Worm (Caenorhabditis elegans) whole organism, L3 larva: ENCODE measurements around the gene E02H4.7.

Experiments used
- R02D3.7 ChIP-seq: fragments of 150-350 bp; optimal IDR thresholded peaks from 2 replicates; lab custom pipeline; 2014; ENCODE audit warnings: missing biosample characterization, missing genetic modification characterization
- ama-1 ChIP-seq: fragments of 150-350 bp; optimal IDR thresholded peaks from 2 replicates; lab custom pipeline; 2018
- ceh-28 ChIP-seq: fragments of 150-350 bp; optimal IDR thresholded peaks from 2 replicates; lab custom pipeline; 2014; ENCODE audit warnings: missing biosample characterization, missing genetic modification reagents, missing genetic modification characterization
- ceh-9 ChIP-seq: sonication (generic microtip); optimal IDR thresholded peaks from 2 replicates; lab custom pipeline; 2018; ENCODE audit warnings: missing biosample characterization, missing genetic modification characterization
- egl-27 ChIP-seq: sonication (generic microtip); optimal IDR thresholded peaks from 4 replicates; lab custom pipeline; 2017; ENCODE audit warnings: missing biosample characterization, missing genetic modification reagents, missing genetic modification characterization
- egl-5 ChIP-seq: fragments of 150-350 bp; optimal IDR thresholded peaks from 2 replicates; lab custom pipeline; 2017; ENCODE audit warnings: missing biosample characterization, missing genetic modification reagents, missing genetic modification characterization, inconsistent platforms
- elt-2 ChIP-seq: sonication (generic microtip); optimal IDR thresholded peaks from 2 replicates; lab custom pipeline; 2016; ENCODE audit warnings: missing genetic modification reagents, mild to moderate bottlenecking, missing genetic modification characterization, missing compliant biosample characterization
- elt-3 ChIP-seq, 3 experiments: fragments of 150-350 bp in 1 of 3; sonication (generic microtip) in 2 of 3; optimal IDR thresholded peaks; 2 replicates in 2 of 3; 4 replicates in 1 of 3; lab custom pipeline; 2014 to 2017; ENCODE audit warnings: missing biosample characterization in 3 of 3, missing genetic modification characterization in 3 of 3
- lin-15B ChIP-seq: fragments of 150-350 bp; optimal IDR thresholded peaks from 2 replicates; lab custom pipeline; 2014; ENCODE audit warnings: missing biosample characterization, missing genetic modification characterization
- mml-1 ChIP-seq: fragments of 150-350 bp; sonication (generic microtip); optimal IDR thresholded peaks from 3 replicates; lab custom pipeline; 2014; ENCODE audit warnings: missing biosample characterization, missing genetic modification characterization
- nfya-1 ChIP-seq: sonication (generic microtip); optimal IDR thresholded peaks from 2 replicates; lab custom pipeline; 2017; ENCODE audit warnings: missing genetic modification characterization, mild to moderate bottlenecking, missing compliant biosample characterization, antibody characterized with exemption, moderate library complexity; ENCODE audit not compliant: insufficient read depth
- nhr-12 ChIP-seq: fragments of 150-350 bp; optimal IDR thresholded peaks from 2 replicates; lab custom pipeline; 2014; ENCODE audit warnings: missing biosample characterization, missing genetic modification characterization
- nhr-23 ChIP-seq: fragments of 150-350 bp; optimal IDR thresholded peaks from 2 replicates; lab custom pipeline; 2014; ENCODE audit warnings: missing biosample characterization, missing genetic modification reagents, missing genetic modification characterization
- nhr-237 ChIP-seq: fragments of 150-350 bp; optimal IDR thresholded peaks from 2 replicates; lab custom pipeline; 2014; ENCODE audit warnings: missing biosample characterization, missing genetic modification characterization
- nhr-25 ChIP-seq: sonication (generic microtip); optimal IDR thresholded peaks from 2 replicates; lab custom pipeline; 2017; ENCODE audit warnings: missing biosample characterization, missing genetic modification characterization
- nhr-67 ChIP-seq: fragments of 150-350 bp; optimal IDR thresholded peaks from 2 replicates; lab custom pipeline; 2014; ENCODE audit warnings: missing biosample characterization, missing genetic modification characterization
- nhr-77 ChIP-seq: fragments of 150-350 bp; optimal IDR thresholded peaks from 2 replicates; lab custom pipeline; 2014; ENCODE audit warnings: missing biosample characterization, missing genetic modification characterization
- pqm-1 ChIP-seq: fragments of 150-350 bp; optimal IDR thresholded peaks from 2 replicates; lab custom pipeline; 2017; ENCODE audit warnings: missing biosample characterization, missing genetic modification characterization, inconsistent platforms
- skn-1 ChIP-seq: fragments of 150-350 bp; optimal IDR thresholded peaks from 2 replicates; lab custom pipeline; 2014; ENCODE audit warnings: missing biosample characterization, missing genetic modification characterization
- snpc-4 ChIP-seq: fragments of 150-350 bp; optimal IDR thresholded peaks from 2 replicates; lab custom pipeline; 2014; ENCODE audit warnings: missing biosample characterization, missing genetic modification characterization
- unc-62 ChIP-seq: fragments of 150-350 bp; sonication (generic microtip); optimal IDR thresholded peaks from 4 replicates; lab custom pipeline; 2014; ENCODE audit warnings: missing biosample characterization, missing genetic modification reagents, missing genetic modification characterization
- zag-1 ChIP-seq: fragments of 150-350 bp; optimal IDR thresholded peaks from 2 replicates; lab custom pipeline; 2014; ENCODE audit warnings: missing biosample characterization, missing genetic modification characterization
- ztf-11 ChIP-seq: fragments of 150-350 bp; optimal IDR thresholded peaks from 2 replicates; lab custom pipeline; 2014; ENCODE audit warnings: missing biosample characterization, missing genetic modification characterization

Gene E02H4.7

DNA sequence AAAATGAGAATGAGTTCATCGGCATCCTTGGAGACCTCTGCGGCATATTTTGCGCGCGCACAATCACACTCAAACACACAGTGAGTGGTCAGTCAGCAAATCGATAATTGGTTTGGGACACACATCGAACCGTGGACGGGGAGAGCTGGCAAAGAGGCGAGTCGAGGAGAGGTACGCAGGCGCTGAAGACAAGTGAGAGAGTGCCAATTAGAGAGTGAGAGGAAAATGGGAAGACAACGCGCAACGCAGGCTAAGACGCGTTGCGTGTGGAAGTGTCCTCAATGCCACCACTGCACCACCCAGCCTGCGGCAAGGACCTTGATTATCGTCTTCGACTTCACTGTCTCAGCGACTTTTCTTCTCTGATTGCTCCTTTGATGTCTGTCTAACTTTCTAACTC, 41.1 kb downstream of the E02H4.7 start (continued):
- TF ChIP-seq egl-27 (tag; lab: Kevin White, UChicago) (peak; percentile 58), ztf-11 (no peak), mml-1 (tag; lab: Kevin White, UChicago) (no peak), egl-5 (peak; percentile 37), nhr-25 (tag; lab: Kevin White, UChicago) (peak; percentile 68), nhr-237 (tag; lab: Kevin White, UChicago) (no peak), R02D3.7 (tag; lab: Kevin White, UChicago) (no peak), nhr-23 (tag; lab: Kevin White, UChicago) (peak; percentile 29), lin-15B (tag; lab: Kevin White, UChicago) (peak; percentile 20), ceh-28 (peak; percentile 93), nhr-77 (tag; lab: Kevin White, UChicago) (no peak), snpc-4 (no peak)
- TF ChIP-seq, all 47 proteins: peak for 19

DNA sequence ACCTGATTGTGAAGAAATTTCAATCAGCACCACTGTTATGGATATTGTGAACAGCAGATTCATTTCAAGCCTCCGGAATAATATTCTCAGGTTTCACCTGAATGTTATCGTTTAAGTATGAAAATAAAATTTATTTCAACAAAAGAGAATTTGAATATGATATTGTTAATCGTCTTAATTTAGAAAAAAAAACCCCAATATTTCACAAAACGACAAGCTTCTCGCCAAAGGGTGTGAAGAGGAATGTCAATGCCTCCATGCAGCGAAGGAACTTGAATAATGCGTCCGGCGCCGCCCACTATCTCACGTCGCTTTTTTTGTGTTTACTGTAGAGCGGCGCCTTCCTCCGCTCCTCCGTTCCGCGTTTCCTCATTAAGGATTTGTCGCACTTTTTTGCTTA, 47.0 kb downstream of the E02H4.7 start, which contains the start of gene C11H1.5:
TSS of gene C11H1.5 (minus strand) at position 101 of the 400 bp plus-strand sequence.
- TF ChIP-seq R02D3.7 (tag; lab: Kevin White, UChicago), result no peak
- no peak for TF ChIP-seq mml-1 (tag; lab: Kevin White, UChicago)
- TF ChIP-seq nhr-67 (tag; lab: Kevin White, UChicago), result no peak
- no peak for TF ChIP-seq ceh-9 (tag; lab: Kevin White, UChicago)
- no peak for TF ChIP-seq pqm-1 (tag; lab: Kevin White, UChicago)
- TF ChIP-seq nhr-12 (tag; lab: Kevin White, UChicago), result no peak
- no peak for TF ChIP-seq zag-1 (tag; lab: Kevin White, UChicago)
- TF ChIP-seq elt-3 (tag; optimal IDR thresholded peaks at IDR 0.05; lab: Kevin White, UChicago), result no peak
- TF ChIP-seq skn-1 (tag; lab: Kevin White, UChicago), result no peak
- TF ChIP-seq lin-15B (tag; lab: Kevin White, UChicago), result no peak
- no peak for TF ChIP-seq elt-2 (tag; lab: Kevin White, UChicago)
- TF ChIP-seq ceh-28, result no peak
- TF ChIP-seq ztf-11, result no peak
- no peak for TF ChIP-seq ama-1 (lab: Kevin White, UChicago)
- TF ChIP-seq unc-62, result no peak
- no peak for TF ChIP-seq nfya-1 (tag; lab: Kevin White, UChicago)
- no peak for TF ChIP-seq nhr-23 (tag; lab: Kevin White, UChicago)
- TF ChIP-seq nhr-77 (tag; lab: Kevin White, UChicago), result no peak
- TF ChIP-seq nhr-25 (tag; lab: Kevin White, UChicago), result no peak
